Worm (Caenorhabditis elegans) whole organism, early embryonic: Measurements from ENCODE around the gene Y50D4A.4.
"Not testable (repeated sequence)": the region's sequence is repeated elsewhere in the genome, so short reads cannot be mapped to it uniquely, and the experiment has no call there.

ENCODE experiments used
- B0310.2 ChIP-seq: sonication (generic microtip); optimal IDR thresholded peaks from 2 replicates; lab custom pipeline; 2016; ENCODE audit warnings: mild to moderate bottlenecking, missing genetic modification characterization, missing compliant biosample characterization
- F13C5.2 ChIP-seq: sonication (generic microtip); optimal IDR thresholded peaks from 2 replicates; lab custom pipeline; 2017; ENCODE audit warnings: mild to moderate bottlenecking, missing genetic modification characterization, inconsistent platforms, missing compliant biosample characterization
- ama-1 ChIP-seq: fragments of 150-350 bp; optimal IDR thresholded peaks from 2 replicates; lab custom pipeline; 2014
- ceh-13 ChIP-seq: fragments of 200-800 bp; sonication (Bioruptor generic); optimal IDR thresholded peaks from 2 replicates; lab custom pipeline; 2018; ENCODE audit warnings: mild to moderate bottlenecking, missing genetic modification characterization, missing compliant biosample characterization
- ceh-36 ChIP-seq: sonication (generic microtip); optimal IDR thresholded peaks from 2 replicates; lab custom pipeline; 2016; ENCODE audit warnings: missing genetic modification characterization, inconsistent platforms, missing compliant biosample characterization
- ets-7 ChIP-seq: sonication (generic microtip); optimal IDR thresholded peaks from 2 replicates; lab custom pipeline; 2016; ENCODE audit warnings: missing genotype, missing genetic modification characterization, missing compliant biosample characterization
- flt-1 ChIP-seq: fragments of 200-800 bp; sonication (Bioruptor generic); IDR thresholded peaks from 2 replicates; pipeline ENCODE4 v1.3.6; 2022; ENCODE audit warnings: missing genetic modification characterization, missing compliant biosample characterization
- hmbx-1 ChIP-seq: sonication (generic microtip); optimal IDR thresholded peaks from 2 replicates; lab custom pipeline; 2016; ENCODE audit warnings: mild to moderate bottlenecking, missing genetic modification characterization, missing compliant biosample characterization
- hmg-4 ChIP-seq: fragments of 200-800 bp; sonication (Bioruptor generic); optimal IDR thresholded peaks from 2 replicates; lab custom pipeline; 2018; ENCODE audit warnings: mild to moderate bottlenecking, missing genetic modification characterization, missing compliant biosample characterization
- pes-1 ChIP-seq: fragments of 200-800 bp; sonication (Bioruptor generic); IDR thresholded peaks from 2 replicates; pipeline ENCODE4 v1.3.6; 2022; ENCODE audit warnings: missing genetic modification reagents, missing genetic modification characterization, missing compliant biosample characterization
- scrt-1 ChIP-seq: fragments of 200-800 bp; sonication (Bioruptor generic); IDR thresholded peaks from 2 replicates; pipeline ENCODE4 v1.3.6; 2022; ENCODE audit warnings: missing genetic modification characterization, missing compliant biosample characterization
- tbx-11 ChIP-seq: fragments of 200-800 bp; sonication (Bioruptor generic); IDR thresholded peaks from 2 replicates; pipeline ENCODE4 v1.3.6; 2022; ENCODE audit warnings: missing genetic modification characterization, missing compliant biosample characterization
- tbx-37 ChIP-seq: fragments of 200-800 bp; sonication (Bioruptor generic); conservative IDR thresholded peaks from 2 replicates; pipeline ENCODE4 v1.3.6; 2022; ENCODE audit warnings: missing genetic modification reagents, missing genetic modification characterization, missing compliant biosample characterization
- tra-4 ChIP-seq: sonication (generic microtip); optimal IDR thresholded peaks from 2 replicates; lab custom pipeline; 2017; ENCODE audit warnings: missing genetic modification characterization, missing compliant biosample characterization

DNA sequence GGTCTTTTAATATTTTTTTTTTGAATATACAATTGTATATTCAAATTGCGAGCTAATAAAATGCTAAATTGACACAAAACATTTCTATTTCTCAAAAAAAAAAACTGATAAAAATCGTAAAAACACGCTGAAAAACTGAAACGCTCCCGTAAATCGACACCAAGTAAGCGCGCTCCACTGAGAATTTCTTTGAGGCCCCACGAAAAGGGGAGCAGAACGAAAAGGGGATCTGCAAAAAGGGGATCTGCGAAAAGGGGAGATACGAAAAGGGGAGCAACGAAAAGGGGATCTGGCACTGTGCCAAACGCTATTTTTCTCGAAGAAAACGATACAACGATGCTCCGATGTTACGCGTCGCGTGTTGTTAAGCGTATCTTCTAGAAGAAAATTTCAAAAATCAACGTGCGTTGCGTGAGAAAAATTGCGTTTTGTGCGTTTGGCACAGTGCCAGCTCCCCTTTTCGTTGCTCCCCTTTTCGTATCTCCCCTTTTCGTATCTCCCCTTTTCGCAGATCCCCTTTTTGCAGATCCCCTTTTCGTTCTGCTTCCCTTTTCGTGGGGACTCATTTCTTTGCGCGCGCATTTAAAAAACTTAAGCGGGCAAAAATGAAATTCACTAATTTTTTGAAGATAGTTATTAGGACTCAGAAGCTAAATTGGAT is 1.3 kb upstream of the Y50D4A.4 start:
- TF ChIP-seq hmg-4 (GFP tag; lab: Kevin White, UChicago); ama-1 (lab: Kevin White, UChicago); flt-1 (GFP tag; lab: Robert Waterston, UW); B0310.2 (tag; lab: Kevin White, UChicago); ceh-36 (tag; lab: Kevin White, UChicago); tra-4 (tag; lab: Kevin White, UChicago); hmbx-1 (tag; lab: Kevin White, UChicago); ceh-13 (GFP tag; lab: Kevin White, UChicago); F13C5.2 (tag; lab: Kevin White, UChicago); tbx-11: not testable (repeated sequence)
- TF ChIP-seq tbx-37 (peak; percentile 24; the same call in 1 of the 2 replicates), pes-1 (peak; percentile 63), scrt-1 (GFP tag; lab: Robert Waterston, UW) (peak; percentile 23; the same call in 1 of the 2 replicates), ets-7 (tag; lab: Kevin White, UChicago) (peak; percentile 33)
